Worm (Caenorhabditis elegans): ENCODE data around the gene his-37.

The his-37 gene

DNA sequence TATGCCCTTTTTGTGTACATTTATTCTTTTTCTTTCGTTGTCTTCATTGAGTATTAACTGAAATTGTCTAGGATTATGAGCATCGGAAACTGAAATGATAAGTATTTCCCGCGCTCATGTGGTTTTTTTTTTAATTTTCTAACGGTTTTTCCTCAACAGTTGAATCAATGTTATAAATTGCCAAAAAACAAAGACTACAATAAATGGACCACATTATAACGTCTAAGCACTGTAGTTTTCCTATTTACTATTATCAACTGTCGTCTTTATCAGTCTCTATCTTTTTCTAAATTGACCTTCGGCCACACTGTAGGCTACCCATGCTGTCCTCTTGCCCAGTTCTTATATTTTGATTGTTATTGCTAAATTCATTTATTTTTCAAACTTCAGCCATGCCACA lies 39.2 kb upstream of the his-37 start, which contains the start of gene acs-14:
Gene acs-14 (plus strand): TSS at position 391 of the 400 bp plus-strand sequence.
- TF ChIP-seq ztf-11 (tag; optimal IDR thresholded peaks at IDR 0.05) (no peak), pha-4 (tag; optimal IDR thresholded peaks at IDR 0.05) (no peak), ceh-43 (GFP tag; optimal IDR thresholded peaks at IDR 0.05) (no peak), lin-13 (tag; optimal IDR thresholded peaks at IDR 0.05) (no peak), nhr-28 (tag; optimal IDR thresholded peaks at IDR 0.05) (no peak), elt-3 (tag; optimal IDR thresholded peaks at IDR 0.05) (no peak), lin-32 (GFP tag; optimal IDR thresholded peaks at IDR 0.05) (no peak), ces-1 (GFP tag; optimal IDR thresholded peaks at IDR 0.05) (no peak), unc-120 (tag; optimal IDR thresholded peaks at IDR 0.05; ENCODE audit: poor library complexity, severe bottlenecking) (no peak), nhr-2 (tag; optimal IDR thresholded peaks at IDR 0.05) (no peak), unc-39 (tag; optimal IDR thresholded peaks at IDR 0.05) (no peak)

DNA sequence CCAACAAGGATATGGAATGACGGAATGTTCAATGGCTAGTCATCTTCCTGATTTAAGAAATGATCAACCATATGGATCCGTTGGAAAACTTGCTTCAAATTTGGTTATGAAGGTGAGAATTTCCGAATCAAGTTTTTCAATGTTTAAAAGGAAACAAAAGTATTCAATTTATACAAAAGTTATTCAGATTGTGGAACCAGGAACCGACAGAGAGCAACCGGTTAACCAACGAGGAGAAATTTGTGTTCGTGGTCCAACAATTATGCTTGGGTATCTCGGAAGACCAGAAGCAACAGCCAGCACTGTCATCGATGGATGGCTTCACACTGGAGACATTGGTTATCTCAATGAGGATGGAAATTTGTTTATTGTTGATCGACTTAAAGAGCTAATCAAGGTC lies 37.3 kb upstream of the his-37 start:
- TF ChIP-seq mls-2 (tag; optimal IDR thresholded peaks at IDR 0.05) = no peak
- TF ChIP-seq ces-1 (GFP tag; optimal IDR thresholded peaks at IDR 0.05) = no peak
- TF ChIP-seq lsy-2 (tag; optimal IDR thresholded peaks at IDR 0.05) = no peak
- no peak for TF ChIP-seq nhr-28 (tag; optimal IDR thresholded peaks at IDR 0.05)

DNA sequence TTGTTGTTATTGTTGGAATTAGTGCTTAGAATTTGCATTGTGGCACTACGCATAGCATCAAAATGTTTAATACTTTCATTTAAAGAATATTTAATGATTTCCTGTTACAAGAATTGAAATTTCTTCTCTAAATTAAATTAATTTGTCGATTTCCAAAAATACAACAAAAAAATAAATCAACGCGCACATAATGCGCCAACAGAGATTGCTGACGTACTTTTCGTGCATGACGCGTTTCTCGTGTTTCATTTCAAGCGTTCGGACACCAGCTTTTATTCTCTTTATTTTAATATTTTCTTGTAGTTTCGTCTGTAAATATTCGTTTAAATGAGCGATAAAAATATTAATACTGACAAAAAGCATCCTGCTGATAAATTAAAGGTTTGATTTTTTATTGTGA lies 33.3 kb upstream of the his-37 start, which contains the start of gene eif-2Bdelta:
Gene eif-2Bdelta (plus strand): TSS at position 235 of the 400 bp plus-strand sequence.
- TF ChIP-seq mep-1 (tag; optimal IDR thresholded peaks at IDR 0.05) (peak; percentile 48), lsy-2 (tag; optimal IDR thresholded peaks at IDR 0.05) (no peak)

DNA sequence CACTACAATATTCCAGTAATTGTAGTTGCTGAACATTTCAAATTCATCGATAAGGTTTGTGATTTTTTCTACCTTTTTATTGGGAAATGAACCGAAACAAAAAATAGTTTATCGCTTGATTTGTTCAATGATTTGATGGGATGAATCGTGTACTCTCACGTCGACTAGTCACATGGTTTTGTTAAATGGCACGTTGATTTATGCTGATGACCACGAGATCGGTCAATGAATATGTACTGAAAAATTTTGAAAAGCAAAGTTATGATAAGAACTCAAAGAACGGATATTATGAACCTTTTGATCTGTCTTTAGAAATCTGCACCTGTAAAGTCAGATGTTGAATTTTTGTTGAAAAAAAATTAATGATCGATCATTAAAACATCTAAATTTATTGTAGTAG lies 30.6 kb upstream of the his-37 start:
- TF ChIP-seq sptf-1 (tag; optimal IDR thresholded peaks at IDR 0.05) (no peak), cnd-1 (tag; optimal IDR thresholded peaks at IDR 0.05) (no peak), ceh-43 (GFP tag; optimal IDR thresholded peaks at IDR 0.05) (no peak), lin-13 (tag; optimal IDR thresholded peaks at IDR 0.05) (no peak), hlh-1 (tag; optimal IDR thresholded peaks at IDR 0.05) (no peak), lsy-2 (tag; optimal IDR thresholded peaks at IDR 0.05) (no peak), ces-1 (GFP tag; optimal IDR thresholded peaks at IDR 0.05) (no peak)

DNA sequence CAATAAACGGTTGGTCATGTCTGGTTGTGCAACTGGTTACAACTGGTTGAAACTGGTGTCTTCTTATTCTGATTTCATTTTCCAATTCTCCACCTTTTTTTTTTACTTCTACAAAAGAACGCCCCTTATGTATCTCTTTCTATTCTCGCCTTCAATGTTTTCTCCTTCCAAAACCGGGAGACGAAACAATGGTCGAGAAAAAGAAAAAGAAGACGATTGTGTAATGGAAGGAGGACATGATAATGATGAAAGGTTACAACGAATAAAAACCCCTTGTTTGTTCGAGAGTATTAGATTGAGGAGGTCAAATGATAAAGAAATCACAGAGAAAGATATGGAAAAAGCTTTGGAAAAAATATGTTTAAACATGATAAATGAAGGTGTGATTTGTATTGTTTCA lies 28.1 kb upstream of the his-37 start, which contains the start of gene C50F4.8:
Gene C50F4.8 (minus strand): TSS at position 28 of the 400 bp plus-strand sequence.
- TF ChIP-seq mls-2 (tag; optimal IDR thresholded peaks at IDR 0.05) = no peak
- TF ChIP-seq nhr-2 (tag; optimal IDR thresholded peaks at IDR 0.05) = no peak
- TF ChIP-seq unc-62 (GFP tag; optimal IDR thresholded peaks at IDR 0.05) = no peak
- TF ChIP-seq lin-32 (GFP tag; optimal IDR thresholded peaks at IDR 0.05) = no peak

DNA sequence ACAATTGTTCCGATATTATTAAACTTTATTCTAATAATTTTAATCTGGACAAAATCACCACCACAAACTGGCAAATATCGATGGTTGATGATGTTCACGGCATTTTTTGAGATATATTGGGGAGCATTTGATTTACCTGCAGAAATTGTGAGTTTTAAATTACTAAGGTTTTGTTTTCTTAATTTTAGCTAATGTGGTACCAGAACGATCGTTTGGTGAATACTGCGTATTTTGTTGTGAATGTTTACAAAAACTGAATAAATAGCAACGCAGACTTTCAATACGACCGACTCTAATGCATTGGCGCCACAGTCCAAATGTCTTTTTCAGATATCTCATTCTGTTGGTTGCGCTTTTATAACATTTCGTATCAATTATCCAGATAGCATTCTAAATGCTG lies 25.2 kb upstream of the his-37 start:
- no peak for TF ChIP-seq ztf-11 (tag; optimal IDR thresholded peaks at IDR 0.05)
- TF ChIP-seq ceh-43 (GFP tag; optimal IDR thresholded peaks at IDR 0.05) = no peak
- TF ChIP-seq nhr-28 (tag; optimal IDR thresholded peaks at IDR 0.05) = no peak

DNA sequence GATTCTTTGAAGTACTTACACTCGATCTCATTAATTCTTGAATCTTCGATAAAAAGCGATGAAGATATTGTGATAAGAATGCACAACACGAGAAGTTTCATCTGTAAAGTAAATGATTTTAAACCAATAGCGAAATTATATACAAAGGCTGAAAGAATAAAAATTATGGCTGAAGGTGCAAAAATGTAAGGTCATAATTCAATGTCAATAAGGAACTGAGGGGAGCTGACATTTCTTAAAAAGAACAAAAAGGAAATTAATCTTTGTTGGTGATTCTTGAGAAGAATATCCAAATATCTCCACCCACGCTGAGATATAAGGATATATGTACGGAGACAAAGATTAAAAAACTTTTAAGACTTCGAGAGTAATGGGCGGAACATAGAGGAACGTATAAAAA lies 22.8 kb upstream of the his-37 start, which contains the start of gene C50F4.9:
Gene C50F4.9 (minus strand): TSS at position 101 of the 400 bp plus-strand sequence.
- no peak for TF ChIP-seq pha-4 (tag; optimal IDR thresholded peaks at IDR 0.05)
- no peak for TF ChIP-seq nhr-2 (tag; optimal IDR thresholded peaks at IDR 0.05)
- TF ChIP-seq zip-8 (tag; optimal IDR thresholded peaks at IDR 0.05) = no peak
- no peak for TF ChIP-seq ztf-11 (tag; optimal IDR thresholded peaks at IDR 0.05)
- TF ChIP-seq sem-2 (GFP tag; optimal IDR thresholded peaks at IDR 0.05) = no peak
- TF ChIP-seq tbx-8 (GFP tag; optimal IDR thresholded peaks at IDR 0.05) = no peak
- no peak for TF ChIP-seq lin-13 (tag; optimal IDR thresholded peaks at IDR 0.05)
- TF ChIP-seq unc-62 (GFP tag; optimal IDR thresholded peaks at IDR 0.05) = no peak
- no peak for TF ChIP-seq flh-1 (GFP tag; optimal IDR thresholded peaks at IDR 0.05)
- TF ChIP-seq ceh-83 (GFP tag; optimal IDR thresholded peaks at IDR 0.05) = no peak

DNA sequence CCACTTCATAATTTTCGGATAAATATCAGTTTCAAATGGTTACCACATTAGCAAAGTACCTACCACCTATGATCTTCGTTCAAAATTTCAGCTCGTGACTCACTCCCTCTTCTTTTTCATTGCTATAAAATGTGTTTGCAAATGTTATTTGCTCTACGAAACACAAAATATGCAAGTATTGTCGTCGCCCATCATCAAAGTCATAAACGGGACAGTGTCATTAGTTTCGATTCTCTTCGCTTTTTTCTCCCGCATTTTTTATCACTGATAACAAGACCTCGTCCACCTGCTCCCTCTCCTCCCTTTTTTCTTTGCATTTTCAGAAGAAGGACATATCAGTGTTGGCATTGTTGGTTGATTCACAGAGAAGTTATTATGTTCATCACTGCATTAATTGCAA lies 20.4 kb upstream of the his-37 start, which contains the start of gene C50F4.1:
Gene C50F4.1 (plus strand): TSS at position 324 of the 400 bp plus-strand sequence.
- TF ChIP-seq tbx-8 (GFP tag; optimal IDR thresholded peaks at IDR 0.05) = no peak
- TF ChIP-seq cnd-1 (tag; optimal IDR thresholded peaks at IDR 0.05) = no peak
- no peak for TF ChIP-seq nhr-28 (tag; optimal IDR thresholded peaks at IDR 0.05)
- TF ChIP-seq drap-1 (GFP tag; optimal IDR thresholded peaks at IDR 0.05) = no peak
- TF ChIP-seq M03D4.4 (tag; optimal IDR thresholded peaks at IDR 0.05) = no peak
- no peak for TF ChIP-seq lin-13 (tag; optimal IDR thresholded peaks at IDR 0.05)
- no peak for TF ChIP-seq snpc-4 (tag; optimal IDR thresholded peaks at IDR 0.05)
- TF ChIP-seq ces-1 (GFP tag; optimal IDR thresholded peaks at IDR 0.05) = no peak
- no peak for TF ChIP-seq ceh-43 (GFP tag; optimal IDR thresholded peaks at IDR 0.05)
- TF ChIP-seq lin-32 (GFP tag; optimal IDR thresholded peaks at IDR 0.05) = no peak
- TF ChIP-seq elt-1 (tag; optimal IDR thresholded peaks at IDR 0.05; ENCODE audit: borderline replicate concordance, insufficient read depth) = no peak
